Worm (Caenorhabditis elegans): Measurements from ENCODE around the gene F11G11.15.

DNA sequence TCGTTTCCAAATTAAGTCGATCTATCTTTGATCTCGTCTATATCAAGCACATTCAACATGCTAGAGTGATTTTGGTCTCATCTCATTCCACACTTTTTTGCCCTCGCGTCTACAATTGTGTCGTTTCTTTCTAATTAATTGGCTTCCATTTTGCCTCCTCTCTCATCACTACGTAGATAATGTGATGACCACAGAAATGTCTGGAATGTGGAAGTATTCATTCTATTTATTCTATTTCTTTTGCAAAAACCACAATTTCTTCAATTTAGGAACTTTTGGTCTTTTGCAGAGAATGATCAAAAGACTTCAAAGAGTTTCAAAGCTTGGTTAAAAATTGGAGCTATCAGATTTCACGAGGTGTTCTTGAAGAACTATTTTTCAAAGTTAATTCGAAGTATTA is 40.9 kb downstream of the F11G11.15 start:
- TF ChIP-seq ama-1 (optimal IDR thresholded peaks at IDR 0.05): no peak
- no peak for TF ChIP-seq lim-7 (GFP tag; IDR thresholded peaks at IDR 0.05)
- TF ChIP-seq skn-1 (tag; optimal IDR thresholded peaks at IDR 0.05): no peak
- no peak for TF ChIP-seq nhr-11 (tag; optimal IDR thresholded peaks at IDR 0.05)
- no peak for TF ChIP-seq mep-1 (tag; optimal IDR thresholded peaks at IDR 0.05)
- TF ChIP-seq fkh-10 (GFP tag; optimal IDR thresholded peaks at IDR 0.05): no peak
- TF ChIP-seq nhr-25 (tag; optimal IDR thresholded peaks at IDR 0.05; ENCODE audit: borderline replicate concordance, insufficient read depth): no peak
- no peak for TF ChIP-seq mdl-1 (tag; optimal IDR thresholded peaks at IDR 0.05)

Measured in whole organism, L4 larva.